Worm (Caenorhabditis elegans): ENCODE measurements around the gene lec-4.

DNA sequence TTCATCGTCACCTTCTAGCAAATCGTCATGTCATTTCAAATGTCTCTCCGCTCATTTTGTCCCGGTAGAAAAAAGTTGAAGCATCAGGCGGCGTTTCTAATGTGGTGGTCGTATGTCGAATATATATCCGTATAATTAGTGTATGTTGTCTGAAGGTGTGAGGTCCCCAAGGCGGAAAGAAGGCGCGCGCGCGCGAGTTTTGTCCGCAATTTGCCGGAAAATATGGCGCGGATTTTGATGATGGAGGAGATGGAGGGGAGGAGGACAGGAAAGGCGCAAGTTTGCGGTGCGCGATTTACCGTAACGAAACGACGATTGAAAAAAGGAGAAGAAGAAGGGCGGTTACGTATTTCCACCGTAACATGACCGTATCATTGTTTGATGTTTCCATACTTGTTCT is 31.0 kb downstream of the lec-4 start:
- no peak for TF ChIP-seq ztf-11 (tag; optimal IDR thresholded peaks at IDR 0.05)
- TF ChIP-seq mab-5 (tag; optimal IDR thresholded peaks at IDR 0.05), result no peak
- TF ChIP-seq nhr-23 (tag; optimal IDR thresholded peaks at IDR 0.05), result no peak
- TF ChIP-seq unc-62 (GFP tag; optimal IDR thresholded peaks at IDR 0.05), result no peak
